Fruit fly (Drosophila melanogaster) whole organism, embryonic: ENCODE measurements around the gene Pp1-Y1.

Experiments used
- CG13775 ChIP-seq: fragments of 200-800 bp; sonication (Bioruptor generic); optimal IDR thresholded peaks from 3 replicates; lab custom pipeline; 2017; ENCODE audit warnings: missing biosample characterization, mild to moderate bottlenecking, missing genetic modification characterization
- CG14860 ChIP-seq: fragments of 200-800 bp; sonication (Bioruptor generic); IDR thresholded peaks from 3 replicates; pipeline ENCODE4 v1.3.6; 2022; ENCODE audit warnings: missing biosample characterization, missing genetic modification characterization; ENCODE audit not compliant: partially characterized antibody
- CG18476 ChIP-seq: fragments of 200-800 bp; sonication (Bioruptor generic); optimal IDR thresholded peaks from 2 replicates; lab custom pipeline; 2016; ENCODE audit warnings: missing biosample characterization, mild to moderate bottlenecking, missing genetic modification characterization
- CG2889 ChIP-seq: fragments of 200-800 bp; sonication (Bioruptor generic); IDR thresholded peaks from 3 replicates; pipeline ENCODE4 v1.3.6; 2022; ENCODE audit warnings: missing biosample characterization, missing genetic modification characterization
- CG5953 ChIP-seq: fragments of 200-800 bp; sonication (Bioruptor generic); IDR thresholded peaks from 2 replicates; pipeline ENCODE4 v1.3.6; 2022; ENCODE audit warnings: missing biosample characterization, missing genetic modification characterization
- CG6683 ChIP-seq: fragments of 200-800 bp; sonication (Bioruptor generic); optimal IDR thresholded peaks from 2 replicates; lab custom pipeline; 2017; ENCODE audit warnings: missing biosample characterization, mild to moderate bottlenecking, missing genetic modification characterization, missing genetic modification reagents
- CG6765 ChIP-seq: fragments of 200-800 bp; sonication (Bioruptor generic); optimal IDR thresholded peaks from 3 replicates; lab custom pipeline; 2017; ENCODE audit warnings: missing biosample characterization, mild to moderate bottlenecking, missing genetic modification characterization
- CG7556 ChIP-seq: fragments of 200-800 bp; sonication (Bioruptor generic); optimal IDR thresholded peaks from 2 replicates; lab custom pipeline; 2017; ENCODE audit warnings: missing biosample characterization, mild to moderate bottlenecking, missing genetic modification characterization
- CG8089 ChIP-seq: fragments of 200-800 bp; sonication (Bioruptor generic); optimal IDR thresholded peaks from 3 replicates; lab custom pipeline; 2016; ENCODE audit warnings: missing biosample characterization, missing genetic modification characterization
- CG8478 ChIP-seq: fragments of >200 bp; optimal IDR thresholded peaks from 2 replicates; lab custom pipeline; 2018
- Dll ChIP-seq: fragments of 200-800 bp; sonication (Bioruptor generic); IDR thresholded peaks from 4 replicates; pipeline ENCODE4 v1.3.6; 2022; ENCODE audit warnings: missing biosample characterization, missing genetic modification characterization; ENCODE audit not compliant: partially characterized antibody
- Hand ChIP-seq: fragments of 200-800 bp; sonication (Bioruptor generic); optimal IDR thresholded peaks from 2 replicates; lab custom pipeline; 2017; ENCODE audit warnings: mild to moderate bottlenecking, missing biosample characterization, missing genetic modification reagents, missing genetic modification characterization
- Lpt ChIP-seq: fragments of >200 bp; optimal IDR thresholded peaks from 2 replicates; lab custom pipeline; 2018; ENCODE audit warnings: missing biosample characterization, missing genetic modification characterization
- bowl ChIP-seq: fragments of 200-800 bp; sonication (Bioruptor generic); IDR thresholded peaks from 2 replicates; pipeline ENCODE4 v1.3.6; 2022; ENCODE audit warnings: missing biosample characterization, missing genetic modification characterization
- br ChIP-seq: fragments of >200 bp; optimal IDR thresholded peaks from 2 replicates; lab custom pipeline; 2017
- klu ChIP-seq: fragments of 200-800 bp; sonication (Bioruptor generic); IDR thresholded peaks from 2 replicates; pipeline ENCODE4 v1.3.6; 2022; ENCODE audit warnings: missing biosample characterization, missing genetic modification characterization
- pb ChIP-seq: fragments of 200-800 bp; sonication (Bioruptor generic); optimal IDR thresholded peaks from 3 replicates; lab custom pipeline; 2016; ENCODE audit warnings: missing biosample characterization, missing genetic modification characterization
- pita ChIP-seq: fragments of 200-800 bp; sonication (Bioruptor generic); optimal IDR thresholded peaks from 2 replicates; lab custom pipeline; 2017; ENCODE audit warnings: missing biosample characterization, mild to moderate bottlenecking, missing genetic modification characterization
- psq ChIP-seq: fragments of 200-800 bp; sonication (Bioruptor generic); optimal IDR thresholded peaks from 2 replicates; lab custom pipeline; 2017; ENCODE audit warnings: missing biosample characterization, missing genetic modification characterization
- sr ChIP-seq: fragments of 200-800 bp; sonication (Bioruptor generic); IDR thresholded peaks from 3 replicates; pipeline ENCODE4 v1.3.6; 2022; ENCODE audit warnings: missing biosample characterization, missing genetic modification characterization

Pp1-Y1 gene

dm6 chrY:9533-9932 is at the start of gene Pp1-Y1:
Pp1-Y1 (plus strand) TSS chrY:9833.
- no peak for TF ChIP-seq Lpt (GFP tag; lab: Kevin White, UChicago)
- no peak for TF ChIP-seq CG8089
- TF ChIP-seq bowl (GFP tag; lab: Robert Waterston, UW): no peak
- TF ChIP-seq CG2889: no peak
- TF ChIP-seq br (lab: Kevin White, UChicago): no peak
- TF ChIP-seq psq (GFP tag; lab: Kevin White, UChicago): no peak
- no peak for TF ChIP-seq klu
- no peak for TF ChIP-seq CG13775 (GFP tag; lab: Kevin White, UChicago)
- no peak for TF ChIP-seq CG7556 (GFP tag; lab: Kevin White, UChicago)
- no peak for TF ChIP-seq CG6765 (GFP tag; lab: Kevin White, UChicago)
- TF ChIP-seq pb: no peak
- TF ChIP-seq Dll: no peak
- TF ChIP-seq CG18476: no peak
- TF ChIP-seq CG5953 (GFP tag; lab: Robert Waterston, UW): no peak
- TF ChIP-seq sr (GFP tag; lab: Robert Waterston, UW): no peak
- TF ChIP-seq pita: no peak
- TF ChIP-seq CG6683 (GFP tag; lab: Kevin White, UChicago): no peak
- no peak for TF ChIP-seq CG14860
- no peak for TF ChIP-seq CG8478 (lab: Kevin White, UChicago)
- TF ChIP-seq Hand (GFP tag; lab: Kevin White, UChicago): no peak
